Fruit fly (Drosophila melanogaster) Kc167 (cell line): ENCODE data around the gene CG4955.

Source experiments
- Sin3A ChIP-seq: fragments of >200 bp; optimal IDR thresholded peaks from 2 replicates; lab custom pipeline; 2018; ENCODE audit warnings: missing external identifiers
- insv ChIP-seq: fragments of >200 bp; optimal IDR thresholded peaks from 3 replicates; lab custom pipeline; 2018; ENCODE audit warnings: missing external identifiers
- psq ChIP-seq: fragments of >200 bp; optimal IDR thresholded peaks from 2 replicates; lab custom pipeline; 2017; ENCODE audit warnings: missing external identifiers
- ttk ChIP-seq: sonication (Bioruptor generic); optimal IDR thresholded peaks from 2 replicates; lab custom pipeline; 2017; ENCODE audit warnings: missing external identifiers

DNA sequence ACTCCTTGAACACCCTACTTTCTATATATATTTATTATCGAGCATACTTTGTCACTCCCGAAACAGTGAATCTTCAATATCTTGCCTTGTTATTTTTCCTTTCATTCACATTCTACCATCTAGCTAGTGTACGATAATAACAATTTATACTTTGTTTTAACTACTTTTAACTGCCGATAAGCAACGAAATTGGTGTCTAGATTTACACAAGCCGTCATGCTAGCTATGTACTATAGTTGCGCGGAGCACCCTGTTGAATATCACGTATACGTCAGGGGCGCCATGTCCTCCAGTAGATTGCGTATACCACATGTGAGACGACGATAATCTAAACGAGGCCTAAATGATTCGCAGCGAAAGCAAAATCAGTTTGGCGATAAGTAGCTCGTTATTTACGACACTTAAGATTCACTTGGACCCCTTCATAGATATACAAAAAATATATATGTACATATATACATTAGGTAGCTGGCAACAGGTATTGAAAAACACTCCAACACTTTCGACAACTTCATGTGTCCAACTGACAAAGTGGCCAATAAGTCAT lies 12.7 kb downstream of the CG4955 start:
- TF ChIP-seq insv (lab: Kevin White, UChicago) (no peak), Sin3A (lab: Kevin White, UChicago) (no peak), psq (lab: Kevin White, UChicago) (no peak), ttk (lab: Kevin White, UChicago) (no peak)
